Worm (Caenorhabditis elegans) whole organism, L2 larva: ENCODE results near the gene acp-2.

ENCODE experiments used
- Y55F3AM.14 ChIP-seq: fragments of 200-800 bp; sonication (Bioruptor generic); optimal IDR thresholded peaks from 2 replicates; lab custom pipeline; 2018; ENCODE audit warnings: mild to moderate bottlenecking, missing genetic modification characterization, missing compliant biosample characterization
- aly-2 ChIP-seq: fragments of 150-350 bp; optimal IDR thresholded peaks from 2 replicates; lab custom pipeline; 2014; ENCODE audit warnings: missing biosample characterization, missing genetic modification characterization
- blmp-1 ChIP-seq: sonication (generic microtip); optimal IDR thresholded peaks from 2 replicates; lab custom pipeline; 2017; ENCODE audit warnings: missing genetic modification characterization, mild to moderate bottlenecking, missing compliant biosample characterization, antibody characterized with exemption, moderate library complexity; ENCODE audit not compliant: insufficient read depth
- lin-13 ChIP-seq: fragments of 150-350 bp; optimal IDR thresholded peaks from 2 replicates; lab custom pipeline; 2014; ENCODE audit warnings: missing biosample characterization, missing genetic modification reagents, missing genetic modification characterization

DNA sequence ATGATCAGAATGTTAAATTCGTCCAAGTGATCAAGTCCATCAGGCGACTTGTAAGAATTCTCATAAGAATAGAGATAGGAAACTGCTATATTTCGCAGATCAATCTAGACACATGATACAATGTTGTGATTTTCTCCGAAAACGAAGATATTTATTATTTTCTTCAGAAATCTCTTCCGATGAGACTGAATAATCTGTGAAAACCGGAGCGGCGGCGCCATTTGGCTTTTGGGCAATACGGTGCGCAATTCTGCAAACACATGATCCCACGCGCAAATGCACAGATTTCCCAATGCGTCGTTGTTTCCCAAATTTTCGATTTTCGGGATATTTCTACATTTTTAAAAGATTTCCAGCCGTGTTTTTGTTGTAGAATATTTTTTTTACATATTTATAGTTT lies 10.3 kb upstream of the acp-2 start:
- TF ChIP-seq Y55F3AM.14 (GFP tag; lab: Kevin White, UChicago) (peak; percentile 42), blmp-1 (tag; lab: Kevin White, UChicago) (peak; percentile 17), lin-13 (no peak), aly-2 (tag; lab: Kevin White, UChicago) (no peak)
